6 fruit fly cellular contexts compared by ENCODE assay signal in genomic region chr2L:16487571-16488276, dm6.
TF ChIP-seq lines count a peak whose summit lies in the region.

TSS of gene Nepl8 (plus strand) at chr2L:16488148.

- TF ChIP-seq CTCF in S2 (optimal IDR thresholded peaks at IDR 0.05; lab: Kevin White, UChicago) = peak; percentile 32 to 52
- peak; percentile 69 for TF ChIP-seq CTCF in whole organism, embryonic (GFP tag; optimal IDR thresholded peaks at IDR 0.05; lab: Kevin White, UChicago)

TF ChIP-seq in whole organism, adult, 20 proteins besides CTCF, POLR2A, EP300 and RAD21 (continues in another document):
- TF ChIP-seq kay (GFP tag; lab: Kevin White, UChicago; ENCODE audit: borderline replicate concordance) = no peak
- TF ChIP-seq CG11617 (GFP tag; optimal IDR thresholded peaks at IDR 0.05; lab: Kevin White, UChicago) = no peak
- TF ChIP-seq toe (GFP tag; optimal IDR thresholded peaks at IDR 0.05; lab: Kevin White, UChicago) = no peak
- no peak for TF ChIP-seq CG12768 (GFP tag; optimal IDR thresholded peaks at IDR 0.05; lab: Kevin White, UChicago)
- no peak for TF ChIP-seq pad (GFP tag; optimal IDR thresholded peaks at IDR 0.05; lab: Kevin White, UChicago)
- peak; percentile 23 for TF ChIP-seq CG7101 (tag; optimal IDR thresholded peaks at IDR 0.05; lab: Kevin White, UChicago)
- TF ChIP-seq Clk (GFP tag; optimal IDR thresholded peaks at IDR 0.05; lab: Kevin White, UChicago) = no peak
- TF ChIP-seq cic (GFP tag; optimal IDR thresholded peaks at IDR 0.05; lab: Kevin White, UChicago) = no peak
- TF ChIP-seq CG5204 (GFP tag; optimal IDR thresholded peaks at IDR 0.05; lab: Kevin White, UChicago) = no peak
- no peak for TF ChIP-seq CG7045 (GFP tag; optimal IDR thresholded peaks at IDR 0.05; lab: Kevin White, UChicago)
- TF ChIP-seq bab1 (GFP tag; optimal IDR thresholded peaks at IDR 0.05; lab: Kevin White, UChicago) = peak; percentile 50
- no peak for TF ChIP-seq Hr96 (GFP tag; optimal IDR thresholded peaks at IDR 0.05; lab: Kevin White, UChicago)
- no peak for TF ChIP-seq ovo (GFP tag; optimal IDR thresholded peaks at IDR 0.05; lab: Kevin White, UChicago)
- no peak for TF ChIP-seq tj (GFP tag; optimal IDR thresholded peaks at IDR 0.05; lab: Kevin White, UChicago)
- peak; percentile 11 for TF ChIP-seq CG1620 (GFP tag; optimal IDR thresholded peaks at IDR 0.05; lab: Kevin White, UChicago)
- TF ChIP-seq CG14711 (tag; optimal IDR thresholded peaks at IDR 0.05; lab: Kevin White, UChicago) = no peak
- TF ChIP-seq Crg-1 (GFP tag; optimal IDR thresholded peaks at IDR 0.05; lab: Kevin White, UChicago) = peak; percentile 30
- no peak for TF ChIP-seq CG33017 (tag; optimal IDR thresholded peaks at IDR 0.05; lab: Kevin White, UChicago)
- TF ChIP-seq cnc (optimal IDR thresholded peaks at IDR 0.05; lab: Kevin White, UChicago) = no peak

TF ChIP-seq in whole organism, embryonic, 481 proteins besides CTCF, POLR2A, EP300 and RAD21 (continues in another document):
- TF ChIP-seq CG9609 (GFP tag; optimal IDR thresholded peaks at IDR 0.05; lab: Kevin White, UChicago) (peak; percentile 33), ewg (GFP tag; optimal IDR thresholded peaks at IDR 0.05; lab: Kevin White, UChicago) (peak; percentile 29), CG7357 (GFP tag; IDR thresholded peaks at IDR 0.05; lab: Robert Waterston, UW) (no peak), sqz (GFP tag; optimal IDR thresholded peaks at IDR 0.05; lab: Kevin White, UChicago) (no peak), CG12155 (GFP tag; optimal IDR thresholded peaks at IDR 0.05; lab: Kevin White, UChicago) (peak; percentile 42), CG14050 (GFP tag; IDR thresholded peaks at IDR 0.05; lab: Robert Waterston, UW) (no peak), CG16813 (GFP tag; IDR thresholded peaks at IDR 0.05; lab: Robert Waterston, UW; ENCODE audit: partially characterized antibody) (peak; percentile 36; the same call in 2 of the 3 replicates), jumu (GFP tag; optimal IDR thresholded peaks at IDR 0.05; lab: Kevin White, UChicago) (no peak), Hr51 (GFP tag; optimal IDR thresholded peaks at IDR 0.05; lab: Kevin White, UChicago) (peak in 1 of 2 experiments; percentile 43), Doc3 (GFP tag; IDR thresholded peaks at IDR 0.05; lab: Robert Waterston, UW; ENCODE audit: partially characterized antibody) (no peak), CG8924 (tag; optimal IDR thresholded peaks at IDR 0.05; lab: Kevin White, UChicago) (no peak), Ada2b (GFP tag; IDR thresholded peaks at IDR 0.05; lab: Robert Waterston, UW) (no peak), Trl (optimal IDR thresholded peaks at IDR 0.05; lab: Kevin White, UChicago) (no peak), Trl (GFP tag; optimal IDR thresholded peaks at IDR 0.05; lab: Kevin White, UChicago) (peak; percentile 20), hbn (GFP tag; IDR thresholded peaks at IDR 0.05; lab: Robert Waterston, UW; ENCODE audit: partially characterized antibody) (no peak), ranshi (GFP tag; IDR thresholded peaks at IDR 0.05; lab: Robert Waterston, UW) (peak; percentile 37; the same call in 1 of the 2 replicates), kay (GFP tag; optimal IDR thresholded peaks at IDR 0.05; lab: Kevin White, UChicago) (no peak)

TF ChIP-seq in whole organism, prepupa, 60 proteins besides CTCF, POLR2A, EP300 and RAD21:
- TF ChIP-seq Sox14 (GFP tag; optimal IDR thresholded peaks at IDR 0.05; lab: Kevin White, UChicago) (peak; percentile 48), acj6 (GFP tag; optimal IDR thresholded peaks at IDR 0.05; lab: Kevin White, UChicago) (no peak), CG8119 (GFP tag; IDR thresholded peaks at IDR 0.05; lab: Robert Waterston, UW) (0 out of 3 replicates have a peak, but pooled peaks have one; percentile 20), CG6808 (GFP tag; optimal IDR thresholded peaks at IDR 0.05; lab: Kevin White, UChicago) (peak; percentile 35), CG3032 (tag; optimal IDR thresholded peaks at IDR 0.05; lab: Kevin White, UChicago) (peak; percentile 17), CG6276 (GFP tag; optimal IDR thresholded peaks at IDR 0.05; lab: Kevin White, UChicago) (peak; percentile 64), ss (GFP tag; optimal IDR thresholded peaks at IDR 0.05; lab: Kevin White, UChicago) (peak; percentile 16 to 66), lz (GFP tag; optimal IDR thresholded peaks at IDR 0.05; lab: Kevin White, UChicago) (peak; percentile 5), CG15336 (GFP tag; IDR thresholded peaks at IDR 0.05; lab: Robert Waterston, UW) (peak; percentile 22; the same call in 1 of the 2 replicates), CG9139 (GFP tag; optimal IDR thresholded peaks at IDR 0.05; lab: Kevin White, UChicago) (peak; percentile 10), cyc (GFP tag; optimal IDR thresholded peaks at IDR 0.05; lab: Kevin White, UChicago) (no peak), pdm3 (GFP tag; optimal IDR thresholded peaks at IDR 0.05; lab: Kevin White, UChicago) (peak; percentile 7), Eip75B (GFP tag; optimal IDR thresholded peaks at IDR 0.05; lab: Kevin White, UChicago) (no peak), CG11294 (GFP tag; IDR thresholded peaks at IDR 0.05; lab: Robert Waterston, UW) (no peak), Smox (GFP tag; optimal IDR thresholded peaks at IDR 0.05; lab: Kevin White, UChicago) (no peak)

TF ChIP-seq in whole organism, pupa, 21 proteins besides CTCF, POLR2A, EP300 and RAD21:
- TF ChIP-seq CG8301 (tag; optimal IDR thresholded peaks at IDR 0.05; lab: Kevin White, UChicago) = no peak
- TF ChIP-seq D1 (tag; optimal IDR thresholded peaks at IDR 0.05; lab: Kevin White, UChicago) = peak; percentile 76
- peak; percentile 15 for TF ChIP-seq CG14655 (GFP tag; optimal IDR thresholded peaks at IDR 0.05; lab: Kevin White, UChicago)

TF ChIP-seq in whole organism, wandering third instar larva, 38 proteins besides CTCF, POLR2A, EP300 and RAD21:
- TF ChIP-seq HLH106 (tag; optimal IDR thresholded peaks at IDR 0.05; lab: Kevin White, UChicago) (peak; percentile 33), dl (GFP tag; optimal IDR thresholded peaks at IDR 0.05; lab: Kevin White, UChicago; ENCODE audit: insufficient read depth in 1 of 2, partially characterized antibody in 2 of 2) (peak; percentile 84 to 91), woc (GFP tag; optimal IDR thresholded peaks at IDR 0.05; lab: Kevin White, UChicago) (no peak), sv (GFP tag; optimal IDR thresholded peaks at IDR 0.05; lab: Kevin White, UChicago) (peak; percentile 1), Dif (GFP tag; optimal IDR thresholded peaks at IDR 0.05; lab: Kevin White, UChicago; ENCODE audit: partially characterized antibody) (peak; percentile 100), Vsx2 (GFP tag; optimal IDR thresholded peaks at IDR 0.05; lab: Kevin White, UChicago; ENCODE audit: partially characterized antibody) (peak; percentile 96), Rel (GFP tag; optimal IDR thresholded peaks at IDR 0.05; lab: Kevin White, UChicago) (no peak), Rel (tag; optimal IDR thresholded peaks at IDR 0.05; lab: Kevin White, UChicago) (peak; percentile 91), h (GFP tag; optimal IDR thresholded peaks at IDR 0.05; lab: Kevin White, UChicago) (no peak)
